Worm (Caenorhabditis elegans): ENCODE data around the gene ivns-1.

- TF ChIP-seq nhr-6 (tag; optimal IDR thresholded peaks at IDR 0.05) = no peak
- TF ChIP-seq lin-13 (GFP tag; optimal IDR thresholded peaks at IDR 0.05) = no peak
- no peak for TF ChIP-seq ceh-16 (tag; optimal IDR thresholded peaks at IDR 0.05)
- TF ChIP-seq ama-1 (optimal IDR thresholded peaks at IDR 0.05) = no peak
- TF ChIP-seq snpc-4 (tag; optimal IDR thresholded peaks at IDR 0.05) = no peak
- no peak for TF ChIP-seq ZK546.5 (tag; optimal IDR thresholded peaks at IDR 0.05)
- TF ChIP-seq alr-1 (tag; optimal IDR thresholded peaks at IDR 0.05) = no peak
- TF ChIP-seq elt-1 (tag; optimal IDR thresholded peaks at IDR 0.05) = no peak
- TF ChIP-seq F13H6.1 (tag; optimal IDR thresholded peaks at IDR 0.05) = no peak
- TF ChIP-seq mab-5 (tag; optimal IDR thresholded peaks at IDR 0.05) = no peak
- no peak for TF ChIP-seq elt-3 (tag; optimal IDR thresholded peaks at IDR 0.05)
These were observed 34.9 kb upstream of the ivns-1 start for ce11 chrX:12668941-12669501.
